Worm (Caenorhabditis elegans) whole organism, L1 larva: ENCODE measurements around the gene slfl-4.
"Not testable (repeated sequence)": the region's sequence is repeated elsewhere in the genome, so short reads cannot be mapped to it uniquely, and the experiment has no call there.

Experiments
- ceh-82 ChIP-seq, 3 experiments: fragments of 150-350 bp in 1 of 3; sonication (generic microtip) in 2 of 3; optimal IDR thresholded peaks; 2 replicates each; lab custom pipeline; 2014 to 2017; ENCODE audit warnings: missing biosample characterization in 3 of 3, missing genetic modification characterization in 3 of 3
- elt-3 ChIP-seq, 6 experiments: fragments of 150-350 bp in 1 of 6; sonication (generic microtip); optimal IDR thresholded peaks; 2 replicates each; lab custom pipeline; 2017 to 2018; ENCODE audit warnings: missing biosample characterization in 6 of 6, missing genetic modification characterization in 6 of 6, inconsistent platforms in 1 of 6
- fkh-10 ChIP-seq: sonication (generic microtip); optimal IDR thresholded peaks from 2 replicates; lab custom pipeline; 2017; ENCODE audit warnings: missing biosample characterization, missing genetic modification reagents, missing genetic modification characterization
- lin-14 ChIP-seq: fragments of 200-800 bp; sonication (Bioruptor generic); optimal IDR thresholded peaks from 2 replicates; lab custom pipeline; 2018; ENCODE audit warnings: mild to moderate bottlenecking, missing genetic modification characterization, moderate library complexity, missing compliant biosample characterization
- nhr-77 ChIP-seq: fragments of 150-350 bp; optimal IDR thresholded peaks from 2 replicates; lab custom pipeline; 2014; ENCODE audit warnings: missing biosample characterization, missing genetic modification characterization
- pax-3 ChIP-seq: fragments of 200-800 bp; sonication (Bioruptor generic); optimal IDR thresholded peaks from 2 replicates; lab custom pipeline; 2018; ENCODE audit warnings: mild to moderate bottlenecking, missing genetic modification characterization, moderate library complexity, missing compliant biosample characterization
- pqm-1 ChIP-seq: sonication (generic microtip); optimal IDR thresholded peaks from 3 replicates; lab custom pipeline; 2017; ENCODE audit warnings: missing biosample characterization, missing genetic modification characterization
- rnt-1 ChIP-seq: sonication (generic microtip); optimal IDR thresholded peaks from 2 replicates; lab custom pipeline; 2016; ENCODE audit warnings: mild to moderate bottlenecking, missing genetic modification characterization, moderate library complexity, missing compliant biosample characterization
- xbp-1 ChIP-seq: sonication (generic microtip); optimal IDR thresholded peaks from 2 replicates; lab custom pipeline; 2016; ENCODE audit warnings: missing genetic modification characterization, missing compliant biosample characterization
- ztf-4 ChIP-seq: fragments of 150-350 bp; optimal IDR thresholded peaks from 2 replicates; lab custom pipeline; 2014; ENCODE audit warnings: missing biosample characterization, missing genetic modification characterization

DNA sequence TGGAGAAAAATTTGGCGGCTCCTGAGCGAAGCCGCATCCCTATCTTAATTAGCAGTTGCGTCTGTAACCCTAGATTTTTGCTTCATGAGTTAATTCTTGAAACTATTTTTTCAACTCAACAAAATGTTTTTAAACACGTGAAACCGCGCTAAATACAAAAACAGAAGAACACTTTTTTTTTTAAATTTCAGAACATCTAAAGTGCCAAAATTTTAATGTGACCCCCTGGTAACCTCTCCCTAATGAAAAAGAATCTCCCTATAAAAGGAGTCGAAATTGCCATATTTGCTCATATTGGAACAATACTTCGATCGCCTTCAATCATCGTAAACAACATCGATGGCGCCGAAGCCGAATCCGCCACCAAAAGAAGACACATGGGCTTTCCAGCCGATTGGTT, 47.8 kb upstream of the slfl-4 start, which contains the start of gene nsph-4.1:
- TF ChIP-seq elt-3 (tag; optimal IDR thresholded peaks at IDR 0.05; lab: Kevin White, UChicago); xbp-1 (tag; lab: Kevin White, UChicago); pax-3; ceh-82 (tag; optimal IDR thresholded peaks at IDR 0.05; lab: Kevin White, UChicago); rnt-1 (tag; lab: Kevin White, UChicago); nhr-77 (tag; lab: Kevin White, UChicago); pqm-1 (tag; lab: Kevin White, UChicago); ztf-4 (tag; lab: Kevin White, UChicago); lin-14 (GFP tag; lab: Kevin White, UChicago); fkh-10 (GFP tag; lab: Kevin White, UChicago): not testable (repeated sequence)
